Worm (Caenorhabditis elegans) whole organism, L3 larva: ENCODE data around the gene snt-7.

Experiments
- fos-1 ChIP-seq: fragments of 150-350 bp; optimal IDR thresholded peaks from 2 replicates; lab custom pipeline; 2014; ENCODE audit warnings: missing biosample characterization, missing genetic modification characterization
- lin-39 ChIP-seq: fragments of 150-350 bp; optimal IDR thresholded peaks from 2 replicates; lab custom pipeline; 2018; ENCODE audit warnings: missing biosample characterization, missing genetic modification reagents, missing genetic modification characterization
- nhr-23 ChIP-seq: fragments of 150-350 bp; optimal IDR thresholded peaks from 2 replicates; lab custom pipeline; 2014; ENCODE audit warnings: missing biosample characterization, missing genetic modification reagents, missing genetic modification characterization
- unc-62 ChIP-seq: fragments of 150-350 bp; sonication (generic microtip); optimal IDR thresholded peaks from 4 replicates; lab custom pipeline; 2014; ENCODE audit warnings: missing biosample characterization, missing genetic modification reagents, missing genetic modification characterization

- TF ChIP-seq nhr-23 (no peak), lin-39 (tag; lab: Kevin White, UChicago) (no peak), fos-1 (tag; lab: Kevin White, UChicago) (no peak), unc-62 (no peak)
These were observed 23.7 kb downstream of the snt-7 start for ce11 chrX:15175211-15175610.
